Fruit fly (Drosophila melanogaster) whole organism: Measurements from ENCODE around the gene Gdi.

Experiments used
- CG8478 ChIP-seq: fragments of >200 bp; optimal IDR thresholded peaks from 2 replicates; lab custom pipeline; 2018; ENCODE audit warnings: inconsistent platforms
- psq ChIP-seq: fragments of >200 bp; optimal IDR thresholded peaks from 2 replicates; lab custom pipeline; 2017

dm6 chr2L:9497285-9497660 is 2.6 kb upstream of the Gdi start:
- TF ChIP-seq CG8478 (lab: Kevin White, UChicago) (no peak), psq (lab: Kevin White, UChicago) (no peak)
